Fruit fly (Drosophila melanogaster) whole organism, embryonic: ENCODE data around the gene CG10005.
"Not testable (repeated sequence)": the region's sequence is repeated elsewhere in the genome, so short reads cannot be mapped to it uniquely, and the experiment has no call there.

ENCODE experiments used
- CG7963 ChIP-seq: fragments of 200-800 bp; sonication (Bioruptor generic); IDR thresholded peaks from 3 replicates; pipeline ENCODE4 v1.3.6; 2022; ENCODE audit warnings: missing biosample characterization, missing genetic modification characterization; ENCODE audit not compliant: partially characterized antibody
- Elba2 ChIP-seq: fragments of 200-800 bp; sonication (Bioruptor generic); optimal IDR thresholded peaks from 3 replicates; lab custom pipeline; 2016; ENCODE audit warnings: missing biosample characterization, missing genetic modification characterization
- ab ChIP-seq: fragments of 200-800 bp; sonication (Bioruptor generic); optimal IDR thresholded peaks from 2 replicates; lab custom pipeline; 2016; ENCODE audit warnings: missing biosample characterization, missing genetic modification characterization

DNA sequence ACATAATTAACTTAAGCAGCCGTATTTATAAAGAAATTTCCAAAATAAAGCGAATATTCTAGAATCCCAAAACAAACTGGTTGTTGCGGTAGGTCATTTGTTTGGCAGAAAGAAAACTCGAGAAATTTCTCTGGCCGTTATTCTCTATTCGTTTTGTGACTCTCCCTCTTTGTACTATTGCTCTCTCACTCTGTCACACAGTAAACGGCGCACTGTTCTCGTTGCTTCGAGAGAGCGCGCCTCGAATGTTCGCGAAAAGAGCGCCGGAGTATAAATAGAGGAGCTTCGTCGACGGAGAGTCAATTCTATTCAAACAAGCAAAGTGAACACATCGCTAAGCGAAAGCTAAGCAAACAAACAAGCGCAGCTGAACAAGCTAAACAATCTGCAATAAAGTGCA is 18.8 kb downstream of the CG10005 start, which contains the start of gene Hsp70Ab:
- TF ChIP-seq Elba2 (GFP tag; lab: Kevin White, UChicago); CG7963 (GFP tag; lab: Robert Waterston, UW); ab (GFP tag; lab: Kevin White, UChicago): not testable (repeated sequence)
